Worm (Caenorhabditis elegans) whole organism, early embryonic: ENCODE measurements around the gene rcat-1.

Experiments
- B0310.2 ChIP-seq: sonication (generic microtip); optimal IDR thresholded peaks from 2 replicates; lab custom pipeline; 2016; ENCODE audit warnings: mild to moderate bottlenecking, missing genetic modification characterization, missing compliant biosample characterization
- F13C5.2 ChIP-seq: sonication (generic microtip); optimal IDR thresholded peaks from 2 replicates; lab custom pipeline; 2017; ENCODE audit warnings: mild to moderate bottlenecking, missing genetic modification characterization, inconsistent platforms, missing compliant biosample characterization
- aly-1 ChIP-seq: sonication (generic microtip); optimal IDR thresholded peaks from 2 replicates; lab custom pipeline; 2016; ENCODE audit warnings: missing genetic modification characterization, missing compliant biosample characterization
- ama-1 ChIP-seq: fragments of 150-350 bp; optimal IDR thresholded peaks from 2 replicates; lab custom pipeline; 2014
- ceh-13 ChIP-seq: fragments of 200-800 bp; sonication (Bioruptor generic); optimal IDR thresholded peaks from 2 replicates; lab custom pipeline; 2018; ENCODE audit warnings: mild to moderate bottlenecking, missing genetic modification characterization, missing compliant biosample characterization
- ceh-36 ChIP-seq: sonication (generic microtip); optimal IDR thresholded peaks from 2 replicates; lab custom pipeline; 2016; ENCODE audit warnings: missing genetic modification characterization, inconsistent platforms, missing compliant biosample characterization
- ets-7 ChIP-seq: sonication (generic microtip); optimal IDR thresholded peaks from 2 replicates; lab custom pipeline; 2016; ENCODE audit warnings: missing genotype, missing genetic modification characterization, missing compliant biosample characterization
- flt-1 ChIP-seq: fragments of 200-800 bp; sonication (Bioruptor generic); IDR thresholded peaks from 2 replicates; pipeline ENCODE4 v1.3.6; 2022; ENCODE audit warnings: missing genetic modification characterization, missing compliant biosample characterization
- hmbx-1 ChIP-seq: sonication (generic microtip); optimal IDR thresholded peaks from 2 replicates; lab custom pipeline; 2016; ENCODE audit warnings: mild to moderate bottlenecking, missing genetic modification characterization, missing compliant biosample characterization
- hmg-4 ChIP-seq: fragments of 200-800 bp; sonication (Bioruptor generic); optimal IDR thresholded peaks from 2 replicates; lab custom pipeline; 2018; ENCODE audit warnings: mild to moderate bottlenecking, missing genetic modification characterization, missing compliant biosample characterization
- hnd-1 ChIP-seq: sonication (generic microtip); optimal IDR thresholded peaks from 2 replicates; lab custom pipeline; 2016; ENCODE audit warnings: missing genetic modification characterization, missing compliant biosample characterization
- pes-1 ChIP-seq: fragments of 200-800 bp; sonication (Bioruptor generic); IDR thresholded peaks from 2 replicates; pipeline ENCODE4 v1.3.6; 2022; ENCODE audit warnings: missing genetic modification reagents, missing genetic modification characterization, missing compliant biosample characterization
- scrt-1 ChIP-seq: fragments of 200-800 bp; sonication (Bioruptor generic); IDR thresholded peaks from 2 replicates; pipeline ENCODE4 v1.3.6; 2022; ENCODE audit warnings: missing genetic modification characterization, missing compliant biosample characterization
- sea-1 ChIP-seq: fragments of 200-800 bp; sonication (Bioruptor generic); conservative IDR thresholded peaks from 2 replicates; pipeline ENCODE4 v1.3.6; 2022; ENCODE audit warnings: missing genetic modification characterization, missing compliant biosample characterization
- tbx-11 ChIP-seq: fragments of 200-800 bp; sonication (Bioruptor generic); IDR thresholded peaks from 2 replicates; pipeline ENCODE4 v1.3.6; 2022; ENCODE audit warnings: missing genetic modification characterization, missing compliant biosample characterization
- tbx-37 ChIP-seq: fragments of 200-800 bp; sonication (Bioruptor generic); conservative IDR thresholded peaks from 2 replicates; pipeline ENCODE4 v1.3.6; 2022; ENCODE audit warnings: missing genetic modification reagents, missing genetic modification characterization, missing compliant biosample characterization
- tra-4 ChIP-seq: sonication (generic microtip); optimal IDR thresholded peaks from 2 replicates; lab custom pipeline; 2017; ENCODE audit warnings: missing genetic modification characterization, missing compliant biosample characterization

Gene rcat-1

DNA sequence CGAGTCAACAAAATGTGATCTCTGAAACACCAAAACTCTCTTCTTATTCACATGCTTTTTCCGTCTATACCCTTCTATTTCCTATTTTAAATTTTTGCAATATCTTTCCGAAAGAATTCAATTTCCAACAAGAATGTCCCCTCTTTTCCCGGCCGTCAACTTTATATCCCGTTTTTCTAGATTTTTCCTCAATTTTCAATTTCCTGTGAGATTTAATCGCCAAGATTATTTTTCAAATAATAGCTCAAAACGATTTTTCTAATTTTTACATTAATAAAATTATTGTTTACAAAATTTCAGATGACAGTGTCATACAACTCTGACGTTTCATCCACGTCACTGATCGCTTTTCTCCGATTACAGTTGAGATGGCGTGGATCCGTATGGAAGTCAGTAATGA, 28.1 kb upstream of the rcat-1 start, which contains the start of gene best-19:
best-19 (plus strand) TSS at position 301 of the 400 bp plus-strand sequence.
- TF ChIP-seq tbx-37 (GFP tag; lab: Robert Waterston, UW): no peak

- TF ChIP-seq scrt-1 (GFP tag; lab: Robert Waterston, UW) (no peak), B0310.2 (no peak), F13C5.2 (no peak), pes-1 (GFP tag; lab: Robert Waterston, UW) (no peak), tbx-11 (GFP tag; lab: Robert Waterston, UW) (no peak), ceh-13 (GFP tag; lab: Kevin White, UChicago) (no peak), sea-1 (no peak), tbx-37 (GFP tag; lab: Robert Waterston, UW) (no peak), ama-1 (lab: Kevin White, UChicago) (no peak), hmg-4 (GFP tag; lab: Kevin White, UChicago) (no peak), tra-4 (tag; lab: Kevin White, UChicago) (no peak), flt-1 (no peak), ets-7 (tag; lab: Kevin White, UChicago) (no peak), hmbx-1 (tag; lab: Kevin White, UChicago) (no peak), aly-1 (tag; lab: Kevin White, UChicago) (no peak), hnd-1 (tag; lab: Kevin White, UChicago) (no peak), ceh-36 (no peak)
Observed at ce11 chrIV:282008-282407, 26.8 kb upstream of the rcat-1 start.

- TF ChIP-seq ama-1 (lab: Kevin White, UChicago) (no peak), sea-1 (no peak), scrt-1 (GFP tag; lab: Robert Waterston, UW) (no peak), hnd-1 (tag; lab: Kevin White, UChicago) (no peak), hmbx-1 (tag; lab: Kevin White, UChicago) (no peak), ets-7 (tag; lab: Kevin White, UChicago) (no peak)
Observed at ce11 chrIV:278284-278683, 23.1 kb upstream of the rcat-1 start.

- TF ChIP-seq ama-1 (lab: Kevin White, UChicago) (no peak), scrt-1 (GFP tag; lab: Robert Waterston, UW) (no peak), aly-1 (tag; lab: Kevin White, UChicago) (no peak), F13C5.2 (no peak), tbx-37 (GFP tag; lab: Robert Waterston, UW) (no peak), sea-1 (no peak), flt-1 (no peak), ets-7 (tag; lab: Kevin White, UChicago) (no peak), B0310.2 (no peak), ceh-13 (GFP tag; lab: Kevin White, UChicago) (no peak), pes-1 (GFP tag; lab: Robert Waterston, UW) (no peak), ceh-36 (no peak), hmg-4 (GFP tag; lab: Kevin White, UChicago) (no peak), tbx-11 (GFP tag; lab: Robert Waterston, UW) (no peak), hmbx-1 (tag; lab: Kevin White, UChicago) (no peak), hnd-1 (tag; lab: Kevin White, UChicago) (no peak), tra-4 (tag; lab: Kevin White, UChicago) (no peak)
Observed at ce11 chrIV:275146-275545, 19.9 kb upstream of the rcat-1 start.

- TF ChIP-seq tbx-11 (GFP tag; lab: Robert Waterston, UW) (no peak), ets-7 (tag; lab: Kevin White, UChicago) (no peak), F13C5.2 (no peak), hmbx-1 (tag; lab: Kevin White, UChicago) (no peak), B0310.2 (no peak), ama-1 (lab: Kevin White, UChicago) (no peak), tbx-37 (GFP tag; lab: Robert Waterston, UW) (no peak), ceh-36 (no peak), scrt-1 (GFP tag; lab: Robert Waterston, UW) (no peak), hmg-4 (GFP tag; lab: Kevin White, UChicago) (no peak), ceh-13 (GFP tag; lab: Kevin White, UChicago) (no peak), flt-1 (no peak)
Observed at ce11 chrIV:274185-274584, 19.0 kb upstream of the rcat-1 start, which contains the start of gene sma-10. Gene sma-10 (plus strand): TSS chrIV:274420.

DNA sequence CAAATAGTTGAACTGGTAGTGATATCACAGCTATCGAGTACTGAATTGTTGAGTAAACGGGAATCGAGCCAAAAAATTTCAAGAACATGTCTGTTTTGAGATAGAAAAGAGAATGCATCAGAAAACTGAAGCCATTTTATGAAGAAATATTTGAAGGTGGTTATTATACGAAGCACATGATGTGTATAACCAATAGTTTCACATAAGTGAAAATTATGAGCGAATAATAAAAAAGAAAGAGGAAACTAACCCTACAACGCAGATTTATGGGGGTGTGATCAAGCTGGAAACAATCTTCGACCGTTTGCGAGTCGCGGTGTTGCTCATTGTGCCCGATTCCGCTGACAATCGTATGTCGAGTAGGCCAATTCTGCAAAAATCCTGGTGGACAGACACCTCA, 18.1 kb upstream of the rcat-1 start, which contains the start of gene srh-282:
srh-282 (minus strand) TSS at position 101 of the 400 bp plus-strand sequence.
- TF ChIP-seq hmbx-1 (tag; lab: Kevin White, UChicago) (no peak), ama-1 (lab: Kevin White, UChicago) (no peak), flt-1 (no peak), hnd-1 (tag; lab: Kevin White, UChicago) (no peak), F13C5.2 (no peak), hmg-4 (GFP tag; lab: Kevin White, UChicago) (no peak), tbx-11 (GFP tag; lab: Robert Waterston, UW) (no peak)

DNA sequence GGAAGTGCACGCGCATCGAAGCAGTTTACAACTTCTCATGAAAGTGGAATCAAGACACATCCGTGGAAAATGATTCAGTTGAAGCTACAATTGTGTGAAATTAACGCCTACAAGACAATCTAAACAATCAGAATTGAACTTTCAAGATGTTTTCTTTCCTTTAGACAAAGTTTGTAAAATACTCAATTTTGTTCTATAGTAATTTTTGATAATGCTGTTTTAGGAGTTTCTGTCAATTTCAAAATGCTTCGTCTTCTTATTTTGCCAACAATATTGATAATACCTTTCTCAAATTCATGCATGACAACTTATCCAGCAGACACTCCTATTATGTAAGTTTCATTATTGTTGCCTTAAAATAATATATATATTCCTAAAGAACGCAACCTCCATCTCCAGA, 13.9 kb upstream of the rcat-1 start, which contains the start of gene T21D12.11:
T21D12.11 (plus strand) TSS at position 301 of the 400 bp plus-strand sequence.
- no peak for TF ChIP-seq hmbx-1 (tag; lab: Kevin White, UChicago)

ce11 chrIV:266148-266547, 10.9 kb upstream of the rcat-1 start, which contains the start of gene T21D12.12:
Gene T21D12.12 (plus strand): TSS chrIV:266448.
- no peak for TF ChIP-seq hmg-4 (GFP tag; lab: Kevin White, UChicago)
